Fruit fly (Drosophila melanogaster) Kc167 (cell line): ENCODE data around the gene Snx27.

Experiments used
- Myc ChIP-seq: fragments of >200 bp; optimal IDR thresholded peaks from 2 replicates; lab custom pipeline; 2017; ENCODE audit warnings: missing external identifiers
- Sin3A ChIP-seq: fragments of >200 bp; optimal IDR thresholded peaks from 2 replicates; lab custom pipeline; 2018; ENCODE audit warnings: missing external identifiers
- h ChIP-seq: fragments of >200 bp; optimal IDR thresholded peaks from 3 replicates; lab custom pipeline; 2018; ENCODE audit warnings: missing external identifiers
- insv ChIP-seq: fragments of >200 bp; optimal IDR thresholded peaks from 3 replicates; lab custom pipeline; 2018; ENCODE audit warnings: missing external identifiers
- psq ChIP-seq: fragments of >200 bp; optimal IDR thresholded peaks from 2 replicates; lab custom pipeline; 2017; ENCODE audit warnings: missing external identifiers
- ttk ChIP-seq: sonication (Bioruptor generic); optimal IDR thresholded peaks from 2 replicates; lab custom pipeline; 2017; ENCODE audit warnings: missing external identifiers

Gene Snx27

dm6 chrX:5705899-5706312, 31.9 kb downstream of the Snx27 start:
- no peak for TF ChIP-seq ttk
- TF ChIP-seq insv (lab: Kevin White, UChicago), result no peak
- no peak for TF ChIP-seq Myc (lab: Kevin White, UChicago)
- no peak for TF ChIP-seq psq (lab: Kevin White, UChicago)
- TF ChIP-seq Sin3A (lab: Kevin White, UChicago), result no peak
- no peak for TF ChIP-seq h

dm6 chrX:5705097-5705496, 32.7 kb downstream of the Snx27 start:
- TF ChIP-seq psq (lab: Kevin White, UChicago), result no peak
- no peak for TF ChIP-seq insv (lab: Kevin White, UChicago)
- no peak for TF ChIP-seq Sin3A (lab: Kevin White, UChicago)
- no peak for TF ChIP-seq h

dm6 chrX:5699824-5700498, 37.9 kb downstream of the Snx27 start:
- TF ChIP-seq Myc (lab: Kevin White, UChicago) (no peak), ttk (no peak)

dm6 chrX:5698087-5698727, 39.6 kb downstream of the Snx27 start, which contains the start of gene AdamTS-B:
Gene AdamTS-B, plus strand, starts transcription at chrX:5698557.
- TF ChIP-seq h (no peak), ttk (no peak), insv (lab: Kevin White, UChicago) (no peak), psq (lab: Kevin White, UChicago) (no peak), Myc (lab: Kevin White, UChicago) (no peak), Sin3A (lab: Kevin White, UChicago) (no peak)

- TF ChIP-seq insv (lab: Kevin White, UChicago) (no peak), Myc (lab: Kevin White, UChicago) (no peak), ttk (no peak), psq (lab: Kevin White, UChicago) (no peak), h (no peak), Sin3A (lab: Kevin White, UChicago) (no peak)
Measured at dm6 chrX:5696436-5697022, 41.3 kb downstream of the Snx27 start.

- TF ChIP-seq insv (lab: Kevin White, UChicago) (no peak), Sin3A (lab: Kevin White, UChicago) (no peak), Myc (lab: Kevin White, UChicago) (no peak), psq (lab: Kevin White, UChicago) (no peak), ttk (no peak), h (no peak)
Measured at dm6 chrX:5695958-5696357, 41.9 kb downstream of the Snx27 start.

dm6 chrX:5695035-5695434, 42.8 kb downstream of the Snx27 start, which contains the start of gene CG3149:
Gene CG3149, minus strand, starts transcription at chrX:5695205.
- TF ChIP-seq insv (lab: Kevin White, UChicago), result no peak
- no peak for TF ChIP-seq psq (lab: Kevin White, UChicago)
- no peak for TF ChIP-seq ttk
- TF ChIP-seq Sin3A (lab: Kevin White, UChicago), result no peak
- no peak for TF ChIP-seq h
- TF ChIP-seq Myc (lab: Kevin White, UChicago), result no peak

dm6 chrX:5690651-5691379, 47.0 kb downstream of the Snx27 start:
- TF ChIP-seq ttk (no peak), h (no peak), psq (lab: Kevin White, UChicago) (no peak), Sin3A (lab: Kevin White, UChicago) (no peak), insv (lab: Kevin White, UChicago) (no peak)

- TF ChIP-seq insv (lab: Kevin White, UChicago) (no peak), ttk (no peak), Sin3A (lab: Kevin White, UChicago) (no peak), psq (lab: Kevin White, UChicago) (no peak), Myc (lab: Kevin White, UChicago) (no peak), h (no peak)
Measured at dm6 chrX:5690216-5690523, 47.7 kb downstream of the Snx27 start.

- TF ChIP-seq insv (lab: Kevin White, UChicago) (no peak), h (no peak), ttk (no peak), Sin3A (lab: Kevin White, UChicago) (no peak), Myc (lab: Kevin White, UChicago) (no peak), psq (lab: Kevin White, UChicago) (peak; percentile 79)
Measured at dm6 chrX:5689417-5690215, 48.2 kb downstream of the Snx27 start, which contains the start of the genes PGAP1 and cv. Gene PGAP1, minus strand, starts transcription at chrX:5689473. Gene cv, plus strand, starts transcription at chrX:5690002.

dm6 chrX:5682940-5683339, 54.9 kb downstream of the Snx27 start, which contains the start of gene CG42449:
Gene CG42449, plus strand, starts transcription at chrX:5683240.
- no peak for TF ChIP-seq h
- no peak for TF ChIP-seq ttk
